Worm (Caenorhabditis elegans): ENCODE data around the gene dhs-31.

The dhs-31 gene

ce11 chrIV:10084323-10084959 is 43.7 kb upstream of the dhs-31 start, which contains the start of gene W01B6.8:
Gene W01B6.8, minus strand, starts transcription at chrIV:10084373.
- TF ChIP-seq egrh-3 (GFP tag; IDR thresholded peaks at IDR 0.05) (peak; percentile 99), pbrm-1 (GFP tag; IDR thresholded peaks at IDR 0.05) (no peak), F37B4.10 (GFP tag; IDR thresholded peaks at IDR 0.05) (no peak), snpc-1.1 (tag; optimal IDR thresholded peaks at IDR 0.05; ENCODE audit: insufficient read depth) (no peak), lir-1 (GFP tag; conservative IDR thresholded peaks at IDR 0.05) (0 out of 2 replicates have a peak, but pooled peaks have one; percentile 7), aptf-2 (GFP tag; conservative IDR thresholded peaks at IDR 0.05) (no peak), somi-1 (GFP tag; optimal IDR thresholded peaks at IDR 0.05) (no peak), fkh-3 (tag; optimal IDR thresholded peaks at IDR 0.05) (peak; percentile 10), K12H6.12 (tag; optimal IDR thresholded peaks at IDR 0.05) (no peak), efl-1 (GFP tag; optimal IDR thresholded peaks at IDR 0.05) (no peak), dox-1 (GFP tag; IDR thresholded peaks at IDR 0.05) (peak; percentile 35; the same call in 1 of the 2 replicates), zfh-2 (GFP tag; conservative IDR thresholded peaks at IDR 0.05) (peak; percentile 95), Y67H2A.10 (GFP tag; conservative IDR thresholded peaks at IDR 0.05) (no peak), pha-4 (tag; optimal IDR thresholded peaks at IDR 0.05) (no peak), madf-3 (GFP tag; IDR thresholded peaks at IDR 0.05) (no peak), unc-130 (GFP tag; optimal IDR thresholded peaks at IDR 0.05) (no peak), egl-18 (GFP tag; IDR thresholded peaks at IDR 0.05) (no peak), mcd-1 (GFP tag; IDR thresholded peaks at IDR 0.05) (peak; percentile 44; the same call in 1 of the 2 replicates), lin-26 (GFP tag; IDR thresholded peaks at IDR 0.05) (no peak), sea-2 (GFP tag; IDR thresholded peaks at IDR 0.05) (no peak)

DNA sequence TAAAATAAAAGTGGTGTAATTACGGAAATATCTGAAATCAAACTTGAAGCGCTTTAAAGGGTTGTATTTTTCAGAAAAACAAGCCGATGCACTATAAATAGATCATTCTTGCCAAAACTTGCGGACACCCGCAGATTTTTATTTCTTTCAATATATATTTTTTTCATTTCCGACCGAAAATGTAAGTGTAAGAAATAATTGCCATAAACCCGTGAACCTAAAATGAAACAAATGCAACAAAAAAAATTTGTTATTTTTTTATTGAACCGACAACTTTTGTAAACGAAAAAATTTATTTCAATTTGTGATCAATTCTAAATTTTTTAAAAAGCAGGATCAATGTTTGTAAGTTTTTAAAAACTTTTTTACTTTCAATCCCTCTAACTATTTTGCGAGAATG is 40.1 kb upstream of the dhs-31 start, which contains the start of gene W01B6.6:
W01B6.6 (plus strand) TSS at position 301 of the 400 bp plus-strand sequence.
- no peak for TF ChIP-seq mel-28 (tag; optimal IDR thresholded peaks at IDR 0.05; ENCODE audit: borderline replicate concordance)
- no peak for TF ChIP-seq snpc-3.4 (tag; optimal IDR thresholded peaks at IDR 0.05)
- TF ChIP-seq efl-1 (GFP tag; optimal IDR thresholded peaks at IDR 0.05): no peak
- no peak for TF ChIP-seq somi-1 (GFP tag; optimal IDR thresholded peaks at IDR 0.05)
- TF ChIP-seq let-526 (GFP tag; IDR thresholded peaks at IDR 0.05): no peak
- TF ChIP-seq K11D2.4 (GFP tag; IDR thresholded peaks at IDR 0.05): no peak
- TF ChIP-seq rcor-1 (GFP tag; IDR thresholded peaks at IDR 0.05): no peak
- TF ChIP-seq F57A8.1 (GFP tag; optimal IDR thresholded peaks at IDR 0.05): no peak
- TF ChIP-seq F23B12.7 (tag; optimal IDR thresholded peaks at IDR 0.05; ENCODE audit: insufficient read depth): no peak

- no peak for TF ChIP-seq let-607 (tag; optimal IDR thresholded peaks at IDR 0.05)
- TF ChIP-seq lir-1 (GFP tag; conservative IDR thresholded peaks at IDR 0.05): no peak
- no peak for TF ChIP-seq nhr-27 (tag; optimal IDR thresholded peaks at IDR 0.05)
- no peak for TF ChIP-seq cebp-2 (GFP tag; IDR thresholded peaks at IDR 0.05)
- TF ChIP-seq B0035.1 (tag; optimal IDR thresholded peaks at IDR 0.05): no peak
- no peak for TF ChIP-seq ztf-22 (GFP tag; optimal IDR thresholded peaks at IDR 0.05)
- TF ChIP-seq die-1 (tag; optimal IDR thresholded peaks at IDR 0.05): no peak
- no peak for TF ChIP-seq F57C9.4 (tag; optimal IDR thresholded peaks at IDR 0.05)
- no peak for TF ChIP-seq attf-6 (GFP tag; IDR thresholded peaks at IDR 0.05)
- TF ChIP-seq atf-7 (tag; optimal IDR thresholded peaks at IDR 0.05): no peak
- no peak for TF ChIP-seq B0261.1 (tag; optimal IDR thresholded peaks at IDR 0.05)
- TF ChIP-seq attf-5 (GFP tag; optimal IDR thresholded peaks at IDR 0.05): no peak
- no peak for TF ChIP-seq ZK185.1 (tag; optimal IDR thresholded peaks at IDR 0.05; ENCODE audit: poor library complexity, severe bottlenecking)
- TF ChIP-seq akir-1 (GFP tag; optimal IDR thresholded peaks at IDR 0.05): no peak
- no peak for TF ChIP-seq Y67H2A.10 (GFP tag; conservative IDR thresholded peaks at IDR 0.05)
- no peak for TF ChIP-seq rcor-1 (GFP tag; IDR thresholded peaks at IDR 0.05)
- no peak for TF ChIP-seq aptf-2 (GFP tag; conservative IDR thresholded peaks at IDR 0.05)
- no peak for TF ChIP-seq K11D2.4 (GFP tag; IDR thresholded peaks at IDR 0.05)
- no peak for TF ChIP-seq ztf-18 (tag; optimal IDR thresholded peaks at IDR 0.05)
- TF ChIP-seq lag-1 (GFP tag; IDR thresholded peaks at IDR 0.05): no peak
Observed at ce11 chrIV:10078003-10078402, 37.3 kb upstream of the dhs-31 start.

Measured in whole organism, young adult.